Fruit fly (Drosophila melanogaster) whole organism, embryonic: ENCODE data around the gene Sfp33A4.

Source experiments
- CG11085 ChIP-seq: fragments of 200-800 bp; sonication (Bioruptor generic); IDR thresholded peaks from 2 replicates; pipeline ENCODE4 v1.3.6; 2022; ENCODE audit warnings: missing biosample characterization, missing genetic modification characterization
- CG17361 ChIP-seq: fragments of 200-800 bp; sonication (Bioruptor generic); IDR thresholded peaks from 3 replicates; pipeline ENCODE4 v1.3.6; 2022; ENCODE audit warnings: missing biosample characterization, missing genetic modification characterization
- CG17568 ChIP-seq: fragments of 200-800 bp; sonication (Bioruptor generic); optimal IDR thresholded peaks from 2 replicates; lab custom pipeline; 2018; ENCODE audit warnings: missing biosample characterization, mild to moderate bottlenecking, missing genetic modification characterization, moderate library complexity
- CG32772 ChIP-seq: fragments of 200-800 bp; sonication (Bioruptor generic); IDR thresholded peaks from 2 replicates; pipeline ENCODE4 v1.3.6; 2022; ENCODE audit warnings: missing biosample characterization, missing genetic modification characterization
- CG6854 ChIP-seq: fragments of 200-800 bp; sonication (Bioruptor generic); optimal IDR thresholded peaks from 3 replicates; lab custom pipeline; 2017; ENCODE audit warnings: missing biosample characterization, mild to moderate bottlenecking, missing genetic modification characterization
- CG9797 ChIP-seq: fragments of 200-800 bp; sonication (Bioruptor generic); optimal IDR thresholded peaks from 3 replicates; lab custom pipeline; 2018; ENCODE audit warnings: missing biosample characterization, mild to moderate bottlenecking, missing genetic modification characterization
- H2.0 ChIP-seq: fragments of 200-800 bp; sonication (Bioruptor generic); IDR thresholded peaks from 2 replicates; pipeline ENCODE4 v1.3.6; 2022; ENCODE audit warnings: missing biosample characterization, missing genetic modification characterization
- Optix ChIP-seq: fragments of 200-800 bp; sonication (Bioruptor generic); IDR thresholded peaks from 3 replicates; pipeline ENCODE4 v1.3.6; 2022; ENCODE audit warnings: missing biosample characterization, missing genetic modification characterization
- Side ChIP-seq: fragments of 200-800 bp; sonication (Bioruptor generic); optimal IDR thresholded peaks from 2 replicates; lab custom pipeline; 2016; ENCODE audit warnings: missing biosample characterization, missing genetic modification characterization
- ems ChIP-seq: fragments of 200-800 bp; sonication (Bioruptor generic); optimal IDR thresholded peaks from 3 replicates; lab custom pipeline; 2016; ENCODE audit warnings: missing biosample characterization, missing genetic modification characterization
- h ChIP-seq: fragments of >200 bp; optimal IDR thresholded peaks from 2 replicates; lab custom pipeline; 2017
- her ChIP-seq: fragments of 200-800 bp; sonication (Bioruptor generic); optimal IDR thresholded peaks from 2 replicates; lab custom pipeline; 2016; ENCODE audit warnings: missing biosample characterization, missing genetic modification characterization
- lilli ChIP-seq: fragments of 200-800 bp; sonication (Bioruptor generic); optimal IDR thresholded peaks from 3 replicates; lab custom pipeline; 2016; ENCODE audit warnings: missing biosample characterization, missing genetic modification characterization

dm6 chr2L:11812781-11813664 lies 24.0 kb upstream of the Sfp33A4 start:
- TF ChIP-seq CG32772 (GFP tag; lab: Robert Waterston, UW): no peak
- TF ChIP-seq CG11085 (GFP tag; lab: Robert Waterston, UW): no peak
- no peak for TF ChIP-seq ems
- TF ChIP-seq Optix (GFP tag; lab: Robert Waterston, UW): no peak
- no peak for TF ChIP-seq lilli (GFP tag; lab: Kevin White, UChicago)
- no peak for TF ChIP-seq H2.0
- no peak for TF ChIP-seq CG6854 (GFP tag; lab: Kevin White, UChicago)
- no peak for TF ChIP-seq her (GFP tag; lab: Kevin White, UChicago)
- TF ChIP-seq Side (GFP tag; lab: Kevin White, UChicago): no peak
- TF ChIP-seq h: no peak
- TF ChIP-seq CG17361 (GFP tag; lab: Robert Waterston, UW): no peak
- no peak for TF ChIP-seq CG9797 (GFP tag; lab: Kevin White, UChicago)
- TF ChIP-seq CG17568 (GFP tag; lab: Kevin White, UChicago): no peak
